Fruit fly (Drosophila melanogaster): ENCODE measurements around the gene stwl.

DNA sequence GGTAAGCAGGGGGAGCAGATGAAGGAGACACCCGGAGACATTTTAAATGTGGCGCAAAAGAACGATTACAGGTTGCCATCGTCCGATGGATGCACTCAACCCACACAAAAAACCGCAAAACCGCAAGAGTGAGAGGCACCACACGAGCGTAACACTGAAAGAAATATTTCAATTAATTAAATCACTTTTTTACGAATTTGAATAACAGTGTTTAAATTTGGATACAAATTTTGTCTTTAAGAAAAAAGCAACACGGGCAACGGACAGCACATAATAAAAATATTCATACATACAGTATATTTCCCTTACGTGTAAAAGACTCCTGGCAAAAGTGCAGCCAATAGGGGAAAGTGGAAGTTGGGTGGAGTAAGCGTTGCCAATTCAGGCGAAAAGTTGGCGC, 20.5 kb downstream of the stwl start:
- TF ChIP-seq EcR (GFP tag; optimal IDR thresholded peaks at IDR 0.05) (no peak), usp (GFP tag; optimal IDR thresholded peaks at IDR 0.05) (no peak), Dll (optimal IDR thresholded peaks at IDR 0.05) (no peak), psq (optimal IDR thresholded peaks at IDR 0.05) (no peak), CG8478 (optimal IDR thresholded peaks at IDR 0.05) (no peak)
